Fruit fly (Drosophila melanogaster) whole organism, embryonic: ENCODE measurements around the gene CG43131.

Experiments used
- CG1024 ChIP-seq: fragments of 200-800 bp; sonication (Bioruptor generic); IDR thresholded peaks from 2 replicates; pipeline ENCODE4 v1.3.6; 2022; ENCODE audit warnings: missing biosample characterization, missing genetic modification characterization
- CG11398 ChIP-seq: fragments of 200-800 bp; sonication (Bioruptor generic); optimal IDR thresholded peaks from 2 replicates; lab custom pipeline; 2016; ENCODE audit warnings: missing biosample characterization, missing genetic modification characterization
- CG11723 ChIP-seq: fragments of 200-800 bp; sonication (Bioruptor generic); optimal IDR thresholded peaks from 2 replicates; lab custom pipeline; 2017; ENCODE audit warnings: missing biosample characterization, mild to moderate bottlenecking, missing genetic modification characterization
- CG12155 ChIP-seq: fragments of 200-800 bp; sonication (Bioruptor generic); optimal IDR thresholded peaks from 3 replicates; lab custom pipeline; 2016; ENCODE audit warnings: missing biosample characterization, missing genetic modification characterization
- CG1602 ChIP-seq: fragments of 200-800 bp; sonication (Bioruptor generic); optimal IDR thresholded peaks from 3 replicates; lab custom pipeline; 2016; ENCODE audit warnings: missing biosample characterization, missing genetic modification characterization
- CG17186 ChIP-seq: fragments of 200-800 bp; sonication (Bioruptor generic); optimal IDR thresholded peaks from 3 replicates; lab custom pipeline; 2017; ENCODE audit warnings: missing biosample characterization, missing genetic modification reagents, missing genetic modification characterization
- CG17328 ChIP-seq: fragments of 200-800 bp; sonication (Bioruptor generic); IDR thresholded peaks from 2 replicates; pipeline ENCODE4 v1.3.6; 2022; ENCODE audit warnings: missing biosample characterization, missing genetic modification characterization
- CG17802 ChIP-seq: fragments of 200-800 bp; sonication (Bioruptor generic); optimal IDR thresholded peaks from 2 replicates; lab custom pipeline; 2018; ENCODE audit warnings: missing biosample characterization, mild to moderate bottlenecking, missing genetic modification characterization, moderate library complexity
- CG17829 ChIP-seq: fragments of 200-800 bp; optimal IDR thresholded peaks from 2 replicates; lab custom pipeline; 2019; ENCODE audit warnings: missing biosample characterization, mild to moderate bottlenecking, missing genetic modification characterization, moderate library complexity
- CG17912 ChIP-seq: fragments of 200-800 bp; sonication (Bioruptor generic); optimal IDR thresholded peaks from 2 replicates; lab custom pipeline; 2018; ENCODE audit warnings: missing biosample characterization, mild to moderate bottlenecking, missing genetic modification characterization
- CG18764 ChIP-seq: fragments of 200-800 bp; sonication (Bioruptor generic); optimal IDR thresholded peaks from 3 replicates; lab custom pipeline; 2016; ENCODE audit warnings: missing biosample characterization, missing genetic modification characterization
- CG2199 ChIP-seq: fragments of 200-800 bp; sonication (Bioruptor generic); IDR thresholded peaks from 3 replicates; pipeline ENCODE4 v1.3.6; 2022; ENCODE audit warnings: missing biosample characterization, missing genetic modification characterization
- CG32772 ChIP-seq: fragments of 200-800 bp; sonication (Bioruptor generic); IDR thresholded peaks from 2 replicates; pipeline ENCODE4 v1.3.6; 2022; ENCODE audit warnings: missing biosample characterization, missing genetic modification characterization
- CG4282 ChIP-seq: fragments of 200-800 bp; sonication (Bioruptor generic); optimal IDR thresholded peaks from 2 replicates; lab custom pipeline; 2016; ENCODE audit warnings: missing biosample characterization, missing genetic modification characterization
- CG4328 ChIP-seq: fragments of 200-800 bp; sonication (Bioruptor generic); optimal IDR thresholded peaks from 3 replicates; lab custom pipeline; 2017; ENCODE audit warnings: missing biosample characterization, missing genetic modification reagents, missing genetic modification characterization
- CG6272 ChIP-seq: fragments of 200-800 bp; sonication (Bioruptor generic); IDR thresholded peaks from 2 replicates; pipeline ENCODE4 v1.3.6; 2022; ENCODE audit warnings: missing biosample characterization, missing genetic modification characterization
- CG6683 ChIP-seq: fragments of 200-800 bp; sonication (Bioruptor generic); optimal IDR thresholded peaks from 2 replicates; lab custom pipeline; 2017; ENCODE audit warnings: missing biosample characterization, mild to moderate bottlenecking, missing genetic modification characterization, missing genetic modification reagents
- CG7271 ChIP-seq: fragments of 200-800 bp; sonication (Bioruptor generic); optimal IDR thresholded peaks from 2 replicates; lab custom pipeline; 2018; ENCODE audit warnings: missing biosample characterization, mild to moderate bottlenecking, missing genetic modification characterization, moderate library complexity
- CG7556 ChIP-seq: fragments of 200-800 bp; sonication (Bioruptor generic); optimal IDR thresholded peaks from 2 replicates; lab custom pipeline; 2017; ENCODE audit warnings: missing biosample characterization, mild to moderate bottlenecking, missing genetic modification characterization
- CG9727 ChIP-seq: fragments of 200-800 bp; sonication (Bioruptor generic); optimal IDR thresholded peaks from 3 replicates; lab custom pipeline; 2017; ENCODE audit warnings: missing biosample characterization, mild to moderate bottlenecking, missing genetic modification characterization
- CG9797 ChIP-seq: fragments of 200-800 bp; sonication (Bioruptor generic); optimal IDR thresholded peaks from 3 replicates; lab custom pipeline; 2018; ENCODE audit warnings: missing biosample characterization, mild to moderate bottlenecking, missing genetic modification characterization
- D ChIP-seq, 2 experiments: fragments of 200-800 bp in 1 of 2; fragments of >200 bp in 1 of 2; sonication (Bioruptor generic) in 1 of 2; optimal IDR thresholded peaks; 2 replicates in 1 of 2; 3 replicates in 1 of 2; lab custom pipeline; 2017; ENCODE audit warnings: mild to moderate bottlenecking in 1 of 2, missing biosample characterization in 1 of 2, missing genetic modification characterization in 1 of 2, missing genetic modification reagents in 1 of 2
- Dad ChIP-seq: fragments of 200-800 bp; sonication (Bioruptor generic); optimal IDR thresholded peaks from 3 replicates; lab custom pipeline; 2016; ENCODE audit warnings: missing biosample characterization, missing genetic modification characterization
- Doc2 ChIP-seq: fragments of 200-800 bp; sonication (Bioruptor generic); IDR thresholded peaks from 2 replicates; pipeline ENCODE4 v1.3.6; 2022; ENCODE audit warnings: missing biosample characterization, missing genetic modification characterization
- Drgx ChIP-seq: fragments of 200-800 bp; sonication (Bioruptor generic); IDR thresholded peaks from 2 replicates; pipeline ENCODE4 v1.3.6; 2022; ENCODE audit warnings: missing biosample characterization, missing genetic modification characterization
- Eip74EF ChIP-seq, 2 experiments: fragments of 200-800 bp in 1 of 2; fragments of >200 bp in 1 of 2; sonication (Bioruptor generic) in 1 of 2; optimal IDR thresholded peaks; 2 replicates each; lab custom pipeline; 2017 to 2019; ENCODE audit warnings: missing biosample characterization in 2 of 2, missing genetic modification characterization in 2 of 2, mild to moderate bottlenecking in 1 of 2, moderate library complexity in 1 of 2
- Hr51 ChIP-seq, 2 experiments: fragments of 200-800 bp; sonication (Bioruptor generic); optimal IDR thresholded peaks; 2 replicates in 1 of 2; 3 replicates in 1 of 2; lab custom pipeline; 2016 to 2018; ENCODE audit warnings: missing biosample characterization in 2 of 2, missing genetic modification characterization in 2 of 2, mild to moderate bottlenecking in 1 of 2, moderate library complexity in 1 of 2
- Med ChIP-seq: fragments of 200-800 bp; sonication (Bioruptor generic); peaks from one replicate; lab custom pipeline; 2016; ENCODE audit warnings: missing biosample characterization, missing genetic modification characterization, mild to moderate bottlenecking, inconsistent platforms, moderate library complexity
- Mes4 ChIP-seq: fragments of 200-800 bp; sonication (Bioruptor generic); optimal IDR thresholded peaks from 2 replicates; lab custom pipeline; 2016; ENCODE audit warnings: missing biosample characterization, missing genetic modification characterization
- Nf-YB ChIP-seq: fragments of 200-800 bp; sonication (Bioruptor generic); optimal IDR thresholded peaks from 3 replicates; lab custom pipeline; 2019; ENCODE audit warnings: missing biosample characterization, mild to moderate bottlenecking, missing genetic modification characterization, moderate library complexity
- Optix ChIP-seq: fragments of 200-800 bp; sonication (Bioruptor generic); IDR thresholded peaks from 3 replicates; pipeline ENCODE4 v1.3.6; 2022; ENCODE audit warnings: missing biosample characterization, missing genetic modification characterization
- Sin3A ChIP-seq: fragments of >200 bp; optimal IDR thresholded peaks from 2 replicates; lab custom pipeline; 2018
- Stat92E ChIP-seq, 3 experiments: fragments of >200 bp in 2 of 3; fragments of 200-800 bp in 1 of 3; sonication (Bioruptor generic) in 1 of 3; optimal IDR thresholded peaks; 2 replicates each; lab custom pipeline; 2017 to 2019; ENCODE audit warnings: missing biosample characterization in 3 of 3, missing genetic modification characterization in 3 of 3, mild to moderate bottlenecking in 1 of 3, moderate library complexity in 1 of 3
- aop ChIP-seq: fragments of 200-800 bp; sonication (Bioruptor generic); IDR thresholded peaks from 2 replicates; pipeline ENCODE4 v1.3.6; 2022; ENCODE audit warnings: missing biosample characterization, missing genetic modification characterization
- az2 ChIP-seq: fragments of 200-800 bp; sonication (Bioruptor generic); optimal IDR thresholded peaks from 3 replicates; lab custom pipeline; 2016; ENCODE audit warnings: missing biosample characterization, missing genetic modification characterization
- danr ChIP-seq: fragments of 200-800 bp; sonication (Bioruptor generic); IDR thresholded peaks from 2 replicates; pipeline ENCODE4 v1.3.6; 2022; ENCODE audit warnings: missing biosample characterization, missing genetic modification characterization
- dimm ChIP-seq: fragments of 200-800 bp; sonication (Bioruptor generic); IDR thresholded peaks from 2 replicates; pipeline ENCODE4 v1.3.6; 2022; ENCODE audit warnings: missing biosample characterization, missing genetic modification characterization
- esg ChIP-seq: fragments of 200-800 bp; sonication (Bioruptor generic); conservative IDR thresholded peaks from 2 replicates; pipeline ENCODE4 v1.3.6; 2022; ENCODE audit warnings: missing biosample characterization, missing genetic modification characterization
- ewg ChIP-seq: fragments of 200-800 bp; sonication (Bioruptor generic); optimal IDR thresholded peaks from 3 replicates; lab custom pipeline; 2017; ENCODE audit warnings: mild to moderate bottlenecking, missing biosample characterization, missing genetic modification reagents, missing genetic modification characterization
- gce ChIP-seq: fragments of 200-800 bp; sonication (Bioruptor generic); IDR thresholded peaks from 3 replicates; pipeline ENCODE4 v1.3.6; 2022; ENCODE audit warnings: missing biosample characterization, missing genetic modification characterization
- gem ChIP-seq: fragments of 200-800 bp; sonication (Bioruptor generic); optimal IDR thresholded peaks from 2 replicates; lab custom pipeline; 2019; ENCODE audit warnings: missing biosample characterization, mild to moderate bottlenecking, missing genetic modification characterization, moderate library complexity
- gsb-n ChIP-seq: fragments of 200-800 bp; sonication (Bioruptor generic); optimal IDR thresholded peaks from 3 replicates; lab custom pipeline; 2018; ENCODE audit warnings: missing biosample characterization, mild to moderate bottlenecking, missing genetic modification characterization
- kni ChIP-seq: fragments of 200-800 bp; sonication (Bioruptor generic); optimal IDR thresholded peaks from 3 replicates; lab custom pipeline; 2017; ENCODE audit warnings: mild to moderate bottlenecking, missing biosample characterization, missing genetic modification reagents, missing genetic modification characterization
- lab ChIP-seq: fragments of 200-800 bp; sonication (Bioruptor generic); optimal IDR thresholded peaks from 3 replicates; lab custom pipeline; 2017; ENCODE audit warnings: missing biosample characterization, missing genetic modification characterization, mild to moderate bottlenecking, moderate library complexity, missing genetic modification reagents
- mirr ChIP-seq: fragments of 200-800 bp; sonication (Bioruptor generic); optimal IDR thresholded peaks from 3 replicates; lab custom pipeline; 2018; ENCODE audit warnings: missing biosample characterization, mild to moderate bottlenecking, missing genetic modification characterization
- phol ChIP-seq: fragments of 200-800 bp; sonication (Bioruptor generic); optimal IDR thresholded peaks from 3 replicates; lab custom pipeline; 2018; ENCODE audit warnings: missing biosample characterization, mild to moderate bottlenecking, missing genetic modification characterization, moderate library complexity
- run ChIP-seq: fragments of 200-800 bp; sonication (Bioruptor generic); optimal IDR thresholded peaks from 3 replicates; lab custom pipeline; 2018; ENCODE audit warnings: missing biosample characterization, mild to moderate bottlenecking, missing genetic modification characterization
- tna ChIP-seq: fragments of 200-800 bp; sonication (Bioruptor generic); IDR thresholded peaks from 2 replicates; pipeline ENCODE4 v1.3.6; 2022; ENCODE audit warnings: missing biosample characterization, missing genetic modification characterization; ENCODE audit not compliant: partially characterized antibody
- zf30C ChIP-seq: fragments of 200-800 bp; sonication (Bioruptor generic); optimal IDR thresholded peaks from 3 replicates; lab custom pipeline; 2018; ENCODE audit warnings: missing biosample characterization, mild to moderate bottlenecking, missing genetic modification characterization

Gene CG43131

dm6 chr3R:5109558-5110211 is 707 bp upstream of the CG43131 start (continued):
- TF ChIP-seq CG11723 (GFP tag; lab: Kevin White, UChicago) (no peak), gem (tag; lab: Kevin White, UChicago) (no peak), CG4282 (GFP tag; lab: Kevin White, UChicago) (no peak), Hr51 (GFP tag; optimal IDR thresholded peaks at IDR 0.05; lab: Kevin White, UChicago) (no peak), Nf-YB (no peak), az2 (GFP tag; lab: Kevin White, UChicago) (no peak), CG7556 (GFP tag; lab: Kevin White, UChicago) (no peak), CG17186 (GFP tag; lab: Kevin White, UChicago) (no peak), CG17802 (no peak), CG32772 (GFP tag; lab: Robert Waterston, UW) (no peak), mirr (GFP tag; lab: Kevin White, UChicago) (no peak), ewg (GFP tag; lab: Kevin White, UChicago) (no peak), kni (GFP tag; lab: Kevin White, UChicago) (peak; percentile 97), gce (GFP tag; lab: Robert Waterston, UW) (no peak), CG12155 (GFP tag; lab: Kevin White, UChicago) (no peak), Stat92E (GFP tag; optimal IDR thresholded peaks at IDR 0.05; lab: Kevin White, UChicago) (peak in 1 of 3 experiments; percentile 77), esg (no peak), Sin3A (lab: Kevin White, UChicago) (no peak), CG1602 (GFP tag; lab: Kevin White, UChicago) (no peak), CG17912 (GFP tag; lab: Kevin White, UChicago) (no peak), CG7271 (tag; lab: Kevin White, UChicago) (peak; percentile 51), CG4328 (no peak), Drgx (GFP tag; lab: Robert Waterston, UW) (0 out of 2 replicates have a peak, but pooled peaks have one; percentile 7), zf30C (GFP tag; lab: Kevin White, UChicago) (no peak), aop (GFP tag; lab: Robert Waterston, UW) (no peak), Optix (GFP tag; lab: Robert Waterston, UW) (no peak), CG6272 (GFP tag; lab: Robert Waterston, UW) (no peak), tna (GFP tag; lab: Robert Waterston, UW) (no peak), CG1024 (GFP tag; lab: Robert Waterston, UW) (no peak), CG17328 (GFP tag; lab: Robert Waterston, UW) (no peak), CG18764 (GFP tag; lab: Kevin White, UChicago) (no peak), CG6683 (no peak), Eip74EF (GFP tag; optimal IDR thresholded peaks at IDR 0.05; lab: Kevin White, UChicago) (no peak), lab (GFP tag; lab: Kevin White, UChicago) (no peak), run (no peak), phol (tag; lab: Kevin White, UChicago) (no peak), dimm (GFP tag; lab: Robert Waterston, UW) (no peak), CG17829 (tag; lab: Kevin White, UChicago) (no peak), danr (GFP tag; lab: Robert Waterston, UW) (no peak), Doc2 (no peak), CG2199 (GFP tag; lab: Robert Waterston, UW) (peak; percentile 90; the same call in 2 of the 3 replicates), CG9727 (GFP tag; lab: Kevin White, UChicago) (no peak), Med (GFP tag; lab: Kevin White, UChicago) (peak; percentile 67), CG9797 (GFP tag; lab: Kevin White, UChicago) (no peak), CG11398 (GFP tag; lab: Kevin White, UChicago) (no peak), Dad (GFP tag; lab: Kevin White, UChicago) (no peak), Mes4 (GFP tag; lab: Kevin White, UChicago) (no peak), gsb-n (tag; lab: Kevin White, UChicago) (no peak), D (optimal IDR thresholded peaks at IDR 0.05; lab: Kevin White, UChicago) (peak; percentile 96), D (GFP tag; optimal IDR thresholded peaks at IDR 0.05; lab: Kevin White, UChicago) (peak; percentile 51)
